ENCODE assay signal across 1 fruit fly cellular context in genomic region chr3R:26876432-26876831, dm6.
TF ChIP-seq lines count a peak whose summit lies in the region.

TSS of gene CG5500 (plus strand) at chr3R:26876630.

TF ChIP-seq in whole organism, embryonic, 481 proteins besides CTCF, POLR2A, EP300 and RAD21 (continued from another document):
- TF ChIP-seq gsb-n (tag; optimal IDR thresholded peaks at IDR 0.05; lab: Kevin White, UChicago) (no peak), CG3838 (GFP tag; optimal IDR thresholded peaks at IDR 0.05; lab: Kevin White, UChicago) (peak; percentile 12), tll (GFP tag; optimal IDR thresholded peaks at IDR 0.05; lab: Kevin White, UChicago) (no peak), ftz-f1 (GFP tag; optimal IDR thresholded peaks at IDR 0.05; lab: Kevin White, UChicago) (no peak), MBD-R2 (GFP tag; IDR thresholded peaks at IDR 0.05; lab: Robert Waterston, UW) (peak; percentile 69), CG17568 (GFP tag; optimal IDR thresholded peaks at IDR 0.05; lab: Kevin White, UChicago) (peak; percentile 30), pita (GFP tag; optimal IDR thresholded peaks at IDR 0.05; lab: Kevin White, UChicago) (no peak), dmrt11E (tag; optimal IDR thresholded peaks at IDR 0.05; lab: Kevin White, UChicago) (no peak), gcm (GFP tag; optimal IDR thresholded peaks at IDR 0.05; lab: Kevin White, UChicago) (no peak), slp2 (GFP tag; optimal IDR thresholded peaks at IDR 0.05; lab: Kevin White, UChicago) (no peak), vvl (GFP tag; IDR thresholded peaks at IDR 0.05; lab: Robert Waterston, UW) (no peak), E2f1 (GFP tag; IDR thresholded peaks at IDR 0.05; lab: Robert Waterston, UW) (no peak), PHDP (tag; optimal IDR thresholded peaks at IDR 0.05; lab: Kevin White, UChicago) (peak; percentile 26), dan (GFP tag; IDR thresholded peaks at IDR 0.05; lab: Robert Waterston, UW) (no peak), Ets97D (GFP tag; optimal IDR thresholded peaks at IDR 0.05; lab: Kevin White, UChicago) (peak; percentile 13), Hmr (GFP tag; optimal IDR thresholded peaks at IDR 0.05; lab: Kevin White, UChicago) (no peak), CG10462 (GFP tag; optimal IDR thresholded peaks at IDR 0.05; lab: Kevin White, UChicago) (no peak), CG4730 (GFP tag; IDR thresholded peaks at IDR 0.05; lab: Robert Waterston, UW) (no peak), lab (GFP tag; optimal IDR thresholded peaks at IDR 0.05; lab: Kevin White, UChicago) (no peak), crp (GFP tag; optimal IDR thresholded peaks at IDR 0.05; lab: Kevin White, UChicago) (peak; percentile 32 to 89), Scr (GFP tag; IDR thresholded peaks at IDR 0.05; lab: Robert Waterston, UW; ENCODE audit: partially characterized antibody) (peak; percentile 43), CG12659 (GFP tag; optimal IDR thresholded peaks at IDR 0.05; lab: Kevin White, UChicago) (peak; percentile 24), E2f2 (GFP tag; IDR thresholded peaks at IDR 0.05; lab: Robert Waterston, UW) (peak; percentile 63), CG2712 (tag; optimal IDR thresholded peaks at IDR 0.05; lab: Kevin White, UChicago) (peak; percentile 2), Dref (GFP tag; IDR thresholded peaks at IDR 0.05; lab: Robert Waterston, UW) (peak; percentile 57), CG8290 (GFP tag; optimal IDR thresholded peaks at IDR 0.05; lab: Kevin White, UChicago) (peak; percentile 8), CG8290 (tag; optimal IDR thresholded peaks at IDR 0.05; lab: Kevin White, UChicago) (peak in 1 of 2 experiments; percentile 32), luna (GFP tag; optimal IDR thresholded peaks at IDR 0.05; lab: Kevin White, UChicago) (no peak), bbx (GFP tag; IDR thresholded peaks at IDR 0.05; lab: Robert Waterston, UW; ENCODE audit: partially characterized antibody) (peak; percentile 43), CG2678 (tag; optimal IDR thresholded peaks at IDR 0.05; lab: Kevin White, UChicago) (peak; percentile 29), CG4617 (GFP tag; optimal IDR thresholded peaks at IDR 0.05; lab: Kevin White, UChicago; ENCODE audit: borderline replicate concordance) (peak; percentile 19), tap (tag; optimal IDR thresholded peaks at IDR 0.05; lab: Kevin White, UChicago) (no peak), CG3163 (GFP tag; optimal IDR thresholded peaks at IDR 0.05; lab: Kevin White, UChicago) (no peak), CG34376 (GFP tag; optimal IDR thresholded peaks at IDR 0.05; lab: Kevin White, UChicago) (peak; percentile 6), trem (tag; optimal IDR thresholded peaks at IDR 0.05; lab: Kevin White, UChicago) (peak; percentile 23), CG17829 (tag; optimal IDR thresholded peaks at IDR 0.05; lab: Kevin White, UChicago) (peak; percentile 6), BEAF-32 (GFP tag; optimal IDR thresholded peaks at IDR 0.05; lab: Kevin White, UChicago) (peak; percentile 63), row (GFP tag; IDR thresholded peaks at IDR 0.05; lab: Robert Waterston, UW) (peak; percentile 12; the same call in 1 of the 3 replicates), CG13287 (GFP tag; IDR thresholded peaks at IDR 0.05; lab: Robert Waterston, UW; ENCODE audit: partially characterized antibody) (peak; percentile 69), CG13296 (GFP tag; optimal IDR thresholded peaks at IDR 0.05; lab: Kevin White, UChicago) (peak; percentile 41), az2 (GFP tag; optimal IDR thresholded peaks at IDR 0.05; lab: Kevin White, UChicago) (no peak), CG3281 (GFP tag; optimal IDR thresholded peaks at IDR 0.05; lab: Kevin White, UChicago) (peak; percentile 42), Dp (GFP tag; optimal IDR thresholded peaks at IDR 0.05; lab: Kevin White, UChicago) (peak; percentile 64), CG8924 (tag; optimal IDR thresholded peaks at IDR 0.05; lab: Kevin White, UChicago) (peak; percentile 41), seq (GFP tag; IDR thresholded peaks at IDR 0.05; lab: Robert Waterston, UW) (no peak), CG4820 (GFP tag; optimal IDR thresholded peaks at IDR 0.05; lab: Kevin White, UChicago) (no peak), hbn (GFP tag; IDR thresholded peaks at IDR 0.05; lab: Robert Waterston, UW; ENCODE audit: partially characterized antibody) (peak; percentile 54), Doc3 (GFP tag; IDR thresholded peaks at IDR 0.05; lab: Robert Waterston, UW; ENCODE audit: partially characterized antibody) (peak; percentile 63), nerfin-2 (GFP tag; IDR thresholded peaks at IDR 0.05; lab: Robert Waterston, UW; ENCODE audit: partially characterized antibody) (0 out of 2 replicates have a peak, but pooled peaks have one; percentile 13), Eip74EF (GFP tag; optimal IDR thresholded peaks at IDR 0.05; lab: Kevin White, UChicago) (peak in 1 of 2 experiments; percentile 62), Opbp (GFP tag; IDR thresholded peaks at IDR 0.05; lab: Robert Waterston, UW; ENCODE audit: partially characterized antibody) (peak; percentile 45; the same call in 1 of the 3 replicates), Jarid2 (GFP tag; optimal IDR thresholded peaks at IDR 0.05; lab: Kevin White, UChicago) (no peak), HmgZ (tag; optimal IDR thresholded peaks at IDR 0.05; lab: Kevin White, UChicago) (no peak), mirr (GFP tag; optimal IDR thresholded peaks at IDR 0.05; lab: Kevin White, UChicago) (peak; percentile 22), CG2116 (GFP tag; optimal IDR thresholded peaks at IDR 0.05; lab: Kevin White, UChicago) (peak; percentile 42), CG10267 (tag; optimal IDR thresholded peaks at IDR 0.05; lab: Kevin White, UChicago) (peak; percentile 11), CG7928 (GFP tag; optimal IDR thresholded peaks at IDR 0.05; lab: Kevin White, UChicago) (peak; percentile 91), sens (GFP tag; lab: Kevin White, UChicago) (peak; percentile 19), MESR4 (GFP tag; optimal IDR thresholded peaks at IDR 0.05; lab: Kevin White, UChicago) (peak; percentile 52), CG10979 (tag; optimal IDR thresholded peaks at IDR 0.05; lab: Kevin White, UChicago) (no peak), aop (GFP tag; IDR thresholded peaks at IDR 0.05; lab: Robert Waterston, UW) (no peak), Pdp1 (GFP tag; optimal IDR thresholded peaks at IDR 0.05; lab: Kevin White, UChicago) (peak in 1 of 2 experiments; percentile 78), sima (GFP tag; optimal IDR thresholded peaks at IDR 0.05; lab: Kevin White, UChicago) (no peak), ind (GFP tag; optimal IDR thresholded peaks at IDR 0.05; lab: Kevin White, UChicago) (no peak), nerfin-1 (tag; optimal IDR thresholded peaks at IDR 0.05; lab: Kevin White, UChicago) (no peak), sug (tag; optimal IDR thresholded peaks at IDR 0.05; lab: Kevin White, UChicago) (peak; percentile 10), Nf-YC (tag; optimal IDR thresholded peaks at IDR 0.05; lab: Kevin White, UChicago) (peak; percentile 30), CG2199 (GFP tag; IDR thresholded peaks at IDR 0.05; lab: Robert Waterston, UW) (no peak)
